Fruit fly (Drosophila melanogaster) whole organism, larva: Measurements from ENCODE around the gene Spase25.
A peak's percentile ranks its signal among the peaks of the same experiment; 100 is the strongest.

Source experiments
- noc ChIP-seq: fragments of 200-800 bp; sonication (Bioruptor generic); optimal IDR thresholded peaks from 3 replicates; lab custom pipeline; 2019; ENCODE audit warnings: missing biosample characterization, mild to moderate bottlenecking, missing genetic modification characterization, moderate library complexity

The Spase25 gene

dm6 chrX:11503625-11504024 is 18.6 kb downstream of the Spase25 start:
- no peak for TF ChIP-seq noc (tag; lab: Kevin White, UChicago)

- TF ChIP-seq noc (tag; lab: Kevin White, UChicago): no peak
Measured at dm6 chrX:11506210-11506609, 21.2 kb downstream of the Spase25 start.

dm6 chrX:11510120-11510771 is 25.2 kb downstream of the Spase25 start:
- no peak for TF ChIP-seq noc (tag; lab: Kevin White, UChicago)

dm6 chrX:11511299-11511698 is 26.2 kb downstream of the Spase25 start:
- no peak for TF ChIP-seq noc (tag; lab: Kevin White, UChicago)

DNA sequence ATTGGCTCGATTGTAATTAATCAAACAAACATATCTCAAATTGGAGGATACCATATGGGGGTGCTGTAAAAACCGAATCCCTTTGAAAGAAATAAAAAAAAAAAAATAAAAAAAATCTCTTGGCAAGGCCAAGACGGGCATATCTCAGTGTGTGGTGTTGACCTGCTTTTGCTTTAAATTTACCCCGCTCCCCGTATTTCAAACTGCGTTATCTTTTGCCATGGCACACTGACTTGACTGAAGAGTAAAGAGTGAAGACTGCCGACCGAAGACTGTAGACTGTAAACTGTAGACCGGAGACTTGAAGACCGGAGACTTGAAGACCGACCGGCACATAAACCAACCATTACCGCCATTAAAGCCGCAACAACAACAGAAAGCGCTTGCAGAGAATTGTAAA is 26.9 kb downstream of the Spase25 start:
- TF ChIP-seq noc (tag; lab: Kevin White, UChicago): no peak

- no peak for TF ChIP-seq noc (tag; lab: Kevin White, UChicago)
Measured at dm6 chrX:11512868-11513267, 27.8 kb downstream of the Spase25 start.

DNA sequence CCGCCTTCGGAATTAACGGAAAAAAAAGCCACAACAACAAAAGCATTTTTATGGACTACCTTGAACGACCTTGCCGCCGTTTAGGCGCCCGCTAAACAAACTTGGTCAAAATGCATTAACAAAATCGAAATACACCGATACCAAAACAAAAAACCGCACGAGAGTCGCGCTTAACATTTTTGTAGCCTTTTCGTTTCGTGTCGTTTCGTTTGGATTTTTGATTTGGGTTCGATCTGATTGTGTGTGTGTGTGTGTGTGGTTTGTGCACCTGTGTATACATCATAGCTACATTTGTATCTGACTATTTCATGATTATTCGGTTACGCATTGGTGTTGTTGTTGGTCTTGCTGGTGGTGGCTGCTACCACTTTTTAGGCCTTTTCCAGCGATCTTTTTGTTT is 30.5 kb downstream of the Spase25 start:
- no peak for TF ChIP-seq noc (tag; lab: Kevin White, UChicago)

dm6 chrX:11517295-11517694 is 32.2 kb downstream of the Spase25 start:
- TF ChIP-seq noc (tag; lab: Kevin White, UChicago): no peak

DNA sequence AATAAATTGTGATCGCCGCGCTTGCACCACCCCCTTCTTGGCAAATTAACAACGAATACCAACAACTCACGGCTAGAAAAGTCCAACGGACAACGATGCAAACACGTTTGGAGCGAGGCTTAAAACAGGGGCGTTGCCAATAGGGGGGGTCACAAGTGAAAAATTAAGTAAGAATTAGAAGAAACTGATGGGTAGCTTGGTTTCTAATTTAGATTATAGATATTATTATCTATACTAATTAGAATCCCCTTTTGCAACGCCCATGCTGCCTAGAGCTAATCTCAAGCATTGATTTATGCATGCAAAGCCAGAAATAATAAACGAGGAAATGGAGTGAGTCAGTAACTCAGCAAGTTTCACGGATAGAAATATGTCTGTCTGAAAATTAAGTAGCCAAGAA is 33.4 kb downstream of the Spase25 start:
- peak; percentile 87 for TF ChIP-seq noc (tag; lab: Kevin White, UChicago)

DNA sequence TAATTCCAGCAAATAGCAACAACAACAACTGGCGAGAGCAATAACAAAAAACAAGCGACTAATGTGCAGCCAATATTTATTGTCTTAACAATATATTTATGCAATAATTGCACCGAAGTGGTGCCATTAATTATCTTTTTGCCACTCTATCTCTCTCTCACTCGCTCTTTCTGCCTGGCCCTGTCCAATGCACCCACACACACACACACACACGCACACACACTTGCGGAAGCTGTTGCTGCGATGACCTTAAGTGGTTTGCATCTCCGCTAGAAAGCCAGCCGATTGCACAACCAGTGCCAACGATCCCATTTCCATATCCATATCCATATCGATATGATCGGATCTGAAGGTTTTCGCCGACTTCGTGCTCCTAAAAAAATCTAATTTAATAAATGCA is 35.2 kb downstream of the Spase25 start:
- TF ChIP-seq noc (tag; lab: Kevin White, UChicago): no peak

dm6 chrX:11521561-11522546 is 36.8 kb downstream of the Spase25 start:
- peak; percentile 25 for TF ChIP-seq noc (tag; lab: Kevin White, UChicago)

- TF ChIP-seq noc (tag; lab: Kevin White, UChicago): no peak
Measured at dm6 chrX:11523921-11524320, 38.9 kb downstream of the Spase25 start.

DNA sequence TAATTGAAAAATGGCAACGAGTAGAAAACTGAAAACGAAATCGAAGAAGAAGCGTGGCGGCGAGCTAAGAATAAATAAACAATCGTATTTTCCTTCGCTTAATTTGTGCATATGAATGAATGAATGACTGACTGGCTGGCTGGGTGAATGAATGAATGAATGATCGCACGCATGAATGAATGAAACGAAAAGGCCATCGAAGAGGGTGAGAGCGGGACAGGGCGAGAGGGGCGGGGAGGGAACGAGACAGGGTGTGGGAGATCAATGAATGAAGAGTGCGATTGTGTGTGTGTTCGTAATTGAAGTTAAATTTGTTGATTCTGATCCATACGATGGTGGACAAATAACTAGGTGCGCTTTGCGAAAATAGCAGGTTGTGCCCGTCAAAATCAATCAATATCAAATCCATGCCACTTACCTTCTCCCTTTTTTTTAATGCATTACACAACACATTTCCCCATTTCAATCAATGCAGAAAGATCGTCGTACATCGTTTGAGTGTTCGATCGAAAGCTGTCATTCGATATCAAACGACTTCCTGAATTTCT is 42.1 kb downstream of the Spase25 start:
- no peak for TF ChIP-seq noc (tag; lab: Kevin White, UChicago)

DNA sequence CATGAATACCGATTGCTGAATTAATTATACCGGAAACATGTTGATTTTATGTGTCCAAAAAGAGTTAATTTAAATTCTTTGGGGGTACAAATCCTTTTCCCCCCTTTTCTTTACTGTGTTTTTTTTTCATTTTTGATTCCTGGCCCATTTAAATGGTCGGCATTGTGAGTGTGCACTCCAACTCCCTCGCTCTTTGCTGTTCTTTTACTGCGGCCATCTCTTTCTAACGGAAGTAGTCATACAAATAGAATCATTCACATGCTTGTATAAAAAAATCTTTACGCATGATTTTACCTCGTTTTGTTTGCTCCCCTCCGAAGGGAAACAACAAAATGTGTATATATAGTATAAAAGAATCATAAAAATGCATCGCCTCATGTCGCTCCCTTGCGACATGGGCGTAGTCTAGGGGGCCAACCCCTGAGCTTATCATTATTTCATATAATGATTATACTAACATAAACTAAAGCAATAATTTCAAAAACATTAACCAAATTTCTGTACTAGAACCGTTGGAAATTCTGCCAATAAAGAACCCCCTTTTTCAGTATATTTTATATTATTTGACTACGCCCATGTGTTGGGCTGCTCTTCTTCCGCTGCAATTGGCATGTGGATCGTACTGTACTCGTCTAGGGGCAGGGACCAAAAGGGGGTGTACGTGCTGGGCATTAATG is 43.1 kb downstream of the Spase25 start:
- TF ChIP-seq noc (tag; lab: Kevin White, UChicago): no peak

dm6 chrX:11531245-11531644 is 46.2 kb downstream of the Spase25 start:
- TF ChIP-seq noc (tag; lab: Kevin White, UChicago): no peak
